Fruit fly (Drosophila melanogaster) whole organism, embryonic: ENCODE data around the gene Orc2.

Source experiments
- ATbp ChIP-seq: fragments of 200-800 bp; sonication (Bioruptor generic); optimal IDR thresholded peaks from 2 replicates; lab custom pipeline; 2017; ENCODE audit warnings: missing biosample characterization, mild to moderate bottlenecking, missing genetic modification characterization, missing genetic modification reagents
- CG10654 ChIP-seq: fragments of 200-800 bp; sonication (Bioruptor generic); optimal IDR thresholded peaks from 2 replicates; lab custom pipeline; 2016; ENCODE audit warnings: missing biosample characterization, missing genetic modification characterization
- CG11456 ChIP-seq: fragments of 200-800 bp; sonication (Bioruptor generic); IDR thresholded peaks from 3 replicates; pipeline ENCODE4 v1.3.6; 2022; ENCODE audit warnings: missing biosample characterization, missing genetic modification characterization
- CG12236 ChIP-seq: fragments of 200-800 bp; sonication (Bioruptor generic); optimal IDR thresholded peaks from 2 replicates; lab custom pipeline; 2016; ENCODE audit warnings: missing biosample characterization, missing genetic modification characterization
- CG12744 ChIP-seq: fragments of 200-800 bp; sonication (Bioruptor generic); optimal IDR thresholded peaks from 2 replicates; lab custom pipeline; 2016; ENCODE audit warnings: missing biosample characterization, missing genetic modification characterization
- CG14965 ChIP-seq: fragments of 200-800 bp; sonication (Bioruptor generic); optimal IDR thresholded peaks from 2 replicates; lab custom pipeline; 2016; ENCODE audit warnings: missing biosample characterization, missing genetic modification characterization, borderline replicate concordance
- CG15073 ChIP-seq: fragments of 200-800 bp; sonication (Bioruptor generic); optimal IDR thresholded peaks from 2 replicates; lab custom pipeline; 2016; ENCODE audit warnings: missing biosample characterization, missing genetic modification characterization
- CG15514 ChIP-seq: fragments of 200-800 bp; sonication (Bioruptor generic); optimal IDR thresholded peaks from 3 replicates; lab custom pipeline; 2017; ENCODE audit warnings: missing biosample characterization, missing genetic modification characterization, mild to moderate bottlenecking, moderate library complexity, missing genetic modification reagents
- CG17186 ChIP-seq: fragments of 200-800 bp; sonication (Bioruptor generic); optimal IDR thresholded peaks from 3 replicates; lab custom pipeline; 2017; ENCODE audit warnings: missing biosample characterization, missing genetic modification reagents, missing genetic modification characterization
- CG1792 ChIP-seq: fragments of 200-800 bp; sonication (Bioruptor generic); optimal IDR thresholded peaks from 2 replicates; lab custom pipeline; 2016; ENCODE audit warnings: missing biosample characterization, missing genetic modification characterization
- CG30020 ChIP-seq: fragments of 200-800 bp; optimal IDR thresholded peaks from 2 replicates; lab custom pipeline; 2019; ENCODE audit warnings: missing biosample characterization, mild to moderate bottlenecking, missing genetic modification characterization, moderate library complexity
- CG31388 ChIP-seq: fragments of 200-800 bp; sonication (Bioruptor generic); optimal IDR thresholded peaks from 2 replicates; lab custom pipeline; 2016; ENCODE audit warnings: missing biosample characterization, missing genetic modification characterization
- CG32767 ChIP-seq: fragments of 200-800 bp; sonication (Bioruptor generic); IDR thresholded peaks from 2 replicates; pipeline ENCODE4 v1.3.6; 2022; ENCODE audit warnings: missing biosample characterization, missing genetic modification characterization
- CG3847 ChIP-seq: fragments of 200-800 bp; sonication (Bioruptor generic); IDR thresholded peaks from 2 replicates; pipeline ENCODE4 v1.3.6; 2022; ENCODE audit warnings: missing biosample characterization, missing genetic modification characterization
- CG4404 ChIP-seq: fragments of 200-800 bp; sonication (Bioruptor generic); IDR thresholded peaks from 2 replicates; pipeline ENCODE4 v1.3.6; 2022; ENCODE audit warnings: missing biosample characterization, missing genetic modification characterization
- CG5245 ChIP-seq: fragments of 200-800 bp; sonication (Bioruptor generic); optimal IDR thresholded peaks from 3 replicates; lab custom pipeline; 2016; ENCODE audit warnings: missing biosample characterization, missing genetic modification characterization
- CG6254 ChIP-seq: fragments of 200-800 bp; sonication (Bioruptor generic); optimal IDR thresholded peaks from 3 replicates; lab custom pipeline; 2017; ENCODE audit warnings: mild to moderate bottlenecking, missing biosample characterization, missing genetic modification reagents, missing genetic modification characterization
- CG6765 ChIP-seq: fragments of 200-800 bp; sonication (Bioruptor generic); optimal IDR thresholded peaks from 3 replicates; lab custom pipeline; 2017; ENCODE audit warnings: missing biosample characterization, mild to moderate bottlenecking, missing genetic modification characterization
- CG7963 ChIP-seq: fragments of 200-800 bp; sonication (Bioruptor generic); IDR thresholded peaks from 3 replicates; pipeline ENCODE4 v1.3.6; 2022; ENCODE audit warnings: missing biosample characterization, missing genetic modification characterization; ENCODE audit not compliant: partially characterized antibody
- CG8765 ChIP-seq: fragments of 200-800 bp; sonication (Bioruptor generic); IDR thresholded peaks from 2 replicates; pipeline ENCODE4 v1.3.6; 2022; ENCODE audit warnings: missing biosample characterization, missing genetic modification characterization
- CG8944 ChIP-seq: fragments of 200-800 bp; sonication (Bioruptor generic); optimal IDR thresholded peaks from 3 replicates; lab custom pipeline; 2016; ENCODE audit warnings: missing biosample characterization, missing genetic modification characterization
- Dfd ChIP-seq, 2 experiments: fragments of >200 bp; optimal IDR thresholded peaks; 2 replicates each; lab custom pipeline; 2017; ENCODE audit warnings: missing biosample characterization in 2 of 2, missing genetic modification characterization in 2 of 2
- Dip3 ChIP-seq: fragments of 200-800 bp; sonication (Bioruptor generic); optimal IDR thresholded peaks from 3 replicates; lab custom pipeline; 2016; ENCODE audit warnings: missing biosample characterization, missing genetic modification characterization
- ERR ChIP-seq: fragments of 200-800 bp; sonication (Bioruptor generic); optimal IDR thresholded peaks from 2 replicates; lab custom pipeline; 2016; ENCODE audit warnings: missing biosample characterization, missing genetic modification characterization
- Ets97D ChIP-seq: fragments of 200-800 bp; sonication (Bioruptor generic); optimal IDR thresholded peaks from 3 replicates; lab custom pipeline; 2016; ENCODE audit warnings: missing biosample characterization, missing genetic modification characterization
- Fer2 ChIP-seq: fragments of 200-800 bp; sonication (Bioruptor generic); optimal IDR thresholded peaks from 2 replicates; lab custom pipeline; 2018; ENCODE audit warnings: missing biosample characterization, mild to moderate bottlenecking, missing genetic modification characterization, moderate library complexity
- HLH54F ChIP-seq: fragments of 200-800 bp; sonication (Bioruptor generic); optimal IDR thresholded peaks from 3 replicates; lab custom pipeline; 2016; ENCODE audit warnings: missing biosample characterization, missing genetic modification characterization
- MBD-R2 ChIP-seq: fragments of 200-800 bp; sonication (Bioruptor generic); IDR thresholded peaks from 2 replicates; pipeline ENCODE4 v1.3.6; 2022; ENCODE audit warnings: missing biosample characterization, missing genetic modification characterization
- Max ChIP-seq: fragments of 200-800 bp; sonication (Bioruptor generic); optimal IDR thresholded peaks from 2 replicates; lab custom pipeline; 2016; ENCODE audit warnings: missing biosample characterization, mild to moderate bottlenecking, missing genetic modification characterization
- Sry-δ ChIP-seq: fragments of 200-800 bp; sonication (Bioruptor generic); optimal IDR thresholded peaks from 2 replicates; lab custom pipeline; 2016; ENCODE audit warnings: missing biosample characterization, missing genetic modification characterization
- Xrp1 ChIP-seq: fragments of 200-800 bp; sonication (Bioruptor generic); IDR thresholded peaks from 2 replicates; pipeline ENCODE4 v1.3.6; 2022; ENCODE audit warnings: missing biosample characterization, missing genetic modification characterization
- ara ChIP-seq: fragments of 200-800 bp; sonication (Bioruptor generic); IDR thresholded peaks from 2 replicates; pipeline ENCODE4 v1.3.6; 2022; ENCODE audit warnings: missing biosample characterization, missing genetic modification characterization
- az2 ChIP-seq: fragments of 200-800 bp; sonication (Bioruptor generic); optimal IDR thresholded peaks from 3 replicates; lab custom pipeline; 2016; ENCODE audit warnings: missing biosample characterization, missing genetic modification characterization
- dan ChIP-seq: fragments of 200-800 bp; sonication (Bioruptor generic); IDR thresholded peaks from 2 replicates; pipeline ENCODE4 v1.3.6; 2022; ENCODE audit warnings: missing biosample characterization, missing genetic modification characterization
- emc ChIP-seq: fragments of 200-800 bp; sonication (Bioruptor generic); optimal IDR thresholded peaks from 2 replicates; lab custom pipeline; 2016; ENCODE audit warnings: missing biosample characterization, missing genetic modification characterization
- fd3F ChIP-seq: fragments of 200-800 bp; sonication (Bioruptor generic); optimal IDR thresholded peaks from 2 replicates; lab custom pipeline; 2018; ENCODE audit warnings: missing biosample characterization, mild to moderate bottlenecking, missing genetic modification characterization, moderate library complexity
- gcm ChIP-seq: fragments of 200-800 bp; sonication (Bioruptor generic); optimal IDR thresholded peaks from 2 replicates; lab custom pipeline; 2019; ENCODE audit warnings: missing biosample characterization, mild to moderate bottlenecking, missing genetic modification characterization, moderate library complexity
- gt ChIP-seq: fragments of 200-800 bp; sonication (Bioruptor generic); IDR thresholded peaks from 2 replicates; pipeline ENCODE4 v1.3.6; 2022; ENCODE audit warnings: missing biosample characterization, missing genetic modification characterization
- ham ChIP-seq: fragments of 200-800 bp; sonication (Bioruptor generic); IDR thresholded peaks from 2 replicates; pipeline ENCODE4 v1.3.6; 2022; ENCODE audit warnings: missing biosample characterization, missing genetic modification characterization
- ind ChIP-seq: fragments of 200-800 bp; sonication (Bioruptor generic); optimal IDR thresholded peaks from 3 replicates; lab custom pipeline; 2016; ENCODE audit warnings: missing biosample characterization, missing genetic modification characterization
- insv ChIP-seq, 2 experiments: fragments of 200-800 bp; sonication (Bioruptor generic); optimal IDR thresholded peaks; 3 replicates each; lab custom pipeline; 2016 to 2018; ENCODE audit warnings: missing biosample characterization in 2 of 2, missing genetic modification characterization in 2 of 2
- jing ChIP-seq: fragments of 200-800 bp; sonication (Bioruptor generic); optimal IDR thresholded peaks from 2 replicates; lab custom pipeline; 2018; ENCODE audit warnings: missing biosample characterization, mild to moderate bottlenecking, missing genetic modification characterization
- kah ChIP-seq: fragments of 200-800 bp; sonication (Bioruptor generic); optimal IDR thresholded peaks from 2 replicates; lab custom pipeline; 2018; ENCODE audit warnings: missing biosample characterization, mild to moderate bottlenecking, missing genetic modification characterization
- kay ChIP-seq: fragments of 200-800 bp; sonication (Bioruptor generic); optimal IDR thresholded peaks from 2 replicates; lab custom pipeline; 2016; ENCODE audit warnings: missing biosample characterization, missing genetic modification characterization
- lilli ChIP-seq: fragments of 200-800 bp; sonication (Bioruptor generic); optimal IDR thresholded peaks from 3 replicates; lab custom pipeline; 2016; ENCODE audit warnings: missing biosample characterization, missing genetic modification characterization
- mld ChIP-seq: fragments of 200-800 bp; sonication (Bioruptor generic); IDR thresholded peaks from 3 replicates; pipeline ENCODE4 v1.3.6; 2022; ENCODE audit warnings: missing biosample characterization, missing genetic modification characterization; ENCODE audit not compliant: partially characterized antibody
- pzg ChIP-seq: fragments of 200-800 bp; sonication (Bioruptor generic); optimal IDR thresholded peaks from 3 replicates; lab custom pipeline; 2018; ENCODE audit warnings: missing biosample characterization, mild to moderate bottlenecking, missing genetic modification characterization, moderate library complexity
- ranshi ChIP-seq: fragments of 200-800 bp; sonication (Bioruptor generic); IDR thresholded peaks from 2 replicates; pipeline ENCODE4 v1.3.6; 2022; ENCODE audit warnings: missing biosample characterization, missing genetic modification characterization
- ro ChIP-seq: fragments of 200-800 bp; sonication (Bioruptor generic); IDR thresholded peaks from 2 replicates; pipeline ENCODE4 v1.3.6; 2022; ENCODE audit warnings: missing biosample characterization, missing genetic modification characterization
- seq ChIP-seq: fragments of 200-800 bp; sonication (Bioruptor generic); IDR thresholded peaks from 2 replicates; pipeline ENCODE4 v1.3.6; 2022; ENCODE audit warnings: missing biosample characterization, missing genetic modification characterization
- twi ChIP-seq: fragments of 200-800 bp; optimal IDR thresholded peaks from 2 replicates; lab custom pipeline; 2019; ENCODE audit warnings: missing biosample characterization, mild to moderate bottlenecking, missing genetic modification characterization, moderate library complexity
- zen ChIP-seq: fragments of 200-800 bp; sonication (Bioruptor generic); optimal IDR thresholded peaks from 3 replicates; lab custom pipeline; 2018; ENCODE audit warnings: missing biosample characterization, mild to moderate bottlenecking, missing genetic modification characterization, moderate library complexity

The Orc2 gene

dm6 chr3R:13915646-13916045 is 49.0 kb upstream of the Orc2 start (continued):
- TF ChIP-seq gt (GFP tag; lab: Robert Waterston, UW) (peak; percentile 45; the same call in 1 of the 2 replicates), zen (tag; lab: Kevin White, UChicago) (peak; percentile 78), HLH54F (GFP tag; lab: Kevin White, UChicago) (peak; percentile 43), CG5245 (peak; percentile 70), kah (GFP tag; lab: Kevin White, UChicago) (peak; percentile 6), CG30020 (tag; lab: Kevin White, UChicago) (peak; percentile 4), emc (no peak), ERR (GFP tag; lab: Kevin White, UChicago) (peak; percentile 5), seq (peak; percentile 43; the same call in 1 of the 2 replicates), CG14965 (GFP tag; lab: Kevin White, UChicago) (no peak), CG6254 (peak; percentile 71), Dfd (GFP tag; optimal IDR thresholded peaks at IDR 0.05; lab: Kevin White, UChicago) (no peak), CG15514 (peak; percentile 32), CG31388 (GFP tag; lab: Kevin White, UChicago) (peak; percentile 1), az2 (GFP tag; lab: Kevin White, UChicago) (peak; percentile 73), ro (GFP tag; lab: Robert Waterston, UW) (0 out of 2 replicates have a peak, but pooled peaks have one; percentile 50), CG12236 (GFP tag; lab: Kevin White, UChicago) (peak; percentile 36), gcm (GFP tag; lab: Kevin White, UChicago) (peak; percentile 44), CG7963 (GFP tag; lab: Robert Waterston, UW) (no peak), Dip3 (GFP tag; lab: Kevin White, UChicago) (peak; percentile 20), mld (GFP tag; lab: Robert Waterston, UW) (no peak), CG6765 (GFP tag; lab: Kevin White, UChicago) (no peak), Ets97D (GFP tag; lab: Kevin White, UChicago) (peak; percentile 4), CG8765 (peak; percentile 87), Fer2 (tag; lab: Kevin White, UChicago) (peak; percentile 40), CG10654 (GFP tag; lab: Kevin White, UChicago) (peak; percentile 24), CG15073 (no peak), Max (GFP tag; lab: Kevin White, UChicago) (peak; percentile 64), ham (no peak), twi (peak; percentile 64), ranshi (GFP tag; lab: Robert Waterston, UW) (peak; percentile 74; the same call in 1 of the 2 replicates), CG11456 (GFP tag; lab: Robert Waterston, UW) (peak; percentile 84), MBD-R2 (GFP tag; lab: Robert Waterston, UW) (peak; percentile 48), pzg (GFP tag; lab: Kevin White, UChicago) (no peak), CG3847 (GFP tag; lab: Robert Waterston, UW) (peak; percentile 51), CG1792 (GFP tag; lab: Kevin White, UChicago) (no peak), fd3F (peak; percentile 41), kay (GFP tag; lab: Kevin White, UChicago) (no peak), CG4404 (GFP tag; lab: Robert Waterston, UW) (peak; percentile 85), insv (GFP tag; optimal IDR thresholded peaks at IDR 0.05; lab: Kevin White, UChicago) (no peak), ara (GFP tag; lab: Robert Waterston, UW) (peak; percentile 89), jing (GFP tag; lab: Kevin White, UChicago) (peak; percentile 20), dan (peak; percentile 76), CG17186 (GFP tag; lab: Kevin White, UChicago) (no peak), lilli (GFP tag; lab: Kevin White, UChicago) (peak; percentile 71), CG32767 (GFP tag; lab: Robert Waterston, UW) (peak; percentile 77), CG12744 (GFP tag; lab: Kevin White, UChicago) (peak; percentile 51), ATbp (GFP tag; lab: Kevin White, UChicago) (peak; percentile 53), Sry-δ (GFP tag; lab: Kevin White, UChicago) (no peak), ind (peak; percentile 56), Xrp1 (GFP tag; lab: Robert Waterston, UW) (peak; percentile 83), CG8944 (GFP tag; lab: Kevin White, UChicago) (no peak)
